Worm (Caenorhabditis elegans): Measurements from ENCODE around the gene Y51H4A.938.

- TF ChIP-seq ama-1 (optimal IDR thresholded peaks at IDR 0.05) (no peak), B0310.2 (tag; optimal IDR thresholded peaks at IDR 0.05) (no peak), pes-1 (GFP tag; IDR thresholded peaks at IDR 0.05) (no peak), scrt-1 (GFP tag; IDR thresholded peaks at IDR 0.05) (no peak), tbx-11 (GFP tag; IDR thresholded peaks at IDR 0.05) (no peak), sea-1 (GFP tag; conservative IDR thresholded peaks at IDR 0.05) (no peak), hmbx-1 (tag; optimal IDR thresholded peaks at IDR 0.05) (no peak), flt-1 (GFP tag; IDR thresholded peaks at IDR 0.05) (no peak), tra-4 (tag; optimal IDR thresholded peaks at IDR 0.05) (no peak), ets-7 (tag; optimal IDR thresholded peaks at IDR 0.05) (no peak)
These were observed 21.4 kb downstream of the Y51H4A.938 start for ce11 chrIV:16502387-16502786.

Measured in whole organism, early embryonic.